Worm (Caenorhabditis elegans) whole organism, L4 larva: ENCODE measurements around the gene F47B8.3.

Source experiments
- F44E2.7 ChIP-seq: fragments of 200-800 bp; sonication (Bioruptor generic); IDR thresholded peaks from 2 replicates; pipeline ENCODE4 v2.1.2; 2022; ENCODE audit warnings: missing genetic modification characterization, missing compliant biosample characterization
- F49E8.2 ChIP-seq: sonication (generic microtip); optimal IDR thresholded peaks from 2 replicates; lab custom pipeline; 2016; ENCODE audit warnings: missing compliant biosample characterization, mild to moderate bottlenecking, missing genetic modification characterization, borderline replicate concordance
- T26A8.4 ChIP-seq: fragments of 200-800 bp; sonication (Bioruptor generic); IDR thresholded peaks from 2 replicates; pipeline ENCODE4 v1.3.6; 2022; ENCODE audit warnings: missing genetic modification characterization, missing compliant biosample characterization
- Y5F2A.4 ChIP-seq: fragments of 200-800 bp; sonication (Bioruptor generic); optimal IDR thresholded peaks from 2 replicates; lab custom pipeline; 2018; ENCODE audit warnings: mild to moderate bottlenecking, missing genetic modification characterization, missing compliant biosample characterization
- ZK546.5 ChIP-seq, 2 experiments: sonication (generic microtip); optimal IDR thresholded peaks; 2 replicates each; lab custom pipeline; 2017; ENCODE audit warnings: missing biosample characterization in 2 of 2, missing genetic modification characterization in 2 of 2
- arid-1 ChIP-seq: fragments of 200-800 bp; sonication (Bioruptor generic); conservative IDR thresholded peaks from 2 replicates; pipeline ENCODE4 v1.3.6; 2022; ENCODE audit warnings: missing genetic modification reagents, missing genetic modification characterization, missing compliant biosample characterization
- attf-4 ChIP-seq: sonication (generic microtip); optimal IDR thresholded peaks from 3 replicates; lab custom pipeline; 2017; ENCODE audit warnings: missing biosample characterization, missing genetic modification characterization
- ceh-20 ChIP-seq: fragments of 200-800 bp; sonication (Bioruptor generic); IDR thresholded peaks from 2 replicates; pipeline ENCODE4 v1.3.6; 2022; ENCODE audit warnings: missing genetic modification reagents, missing genetic modification characterization, missing compliant biosample characterization
- ceh-28 ChIP-seq: fragments of 150-350 bp; optimal IDR thresholded peaks from 2 replicates; lab custom pipeline; 2014; ENCODE audit warnings: missing biosample characterization, missing genetic modification reagents, missing genetic modification characterization
- ceh-44 ChIP-seq: fragments of 200-800 bp; sonication (Bioruptor generic); IDR thresholded peaks from 2 replicates; pipeline ENCODE4 v1.3.6; 2022; ENCODE audit warnings: missing genetic modification reagents, missing genetic modification characterization, missing compliant biosample characterization
- ces-1 ChIP-seq: fragments of 150-350 bp; sonication (generic microtip); optimal IDR thresholded peaks from 4 replicates; lab custom pipeline; 2014; ENCODE audit warnings: missing biosample characterization, missing genetic modification reagents, missing genetic modification characterization
- cey-2 ChIP-seq: sonication (generic microtip); optimal IDR thresholded peaks from 3 replicates; lab custom pipeline; 2017; ENCODE audit warnings: missing genetic modification characterization, mild to moderate bottlenecking, missing compliant biosample characterization, antibody characterized with exemption, borderline replicate concordance; ENCODE audit not compliant: insufficient read depth
- dmd-8 ChIP-seq: fragments of 200-800 bp; sonication (Bioruptor generic); IDR thresholded peaks from 2 replicates; pipeline ENCODE4 v1.3.6; 2022; ENCODE audit warnings: missing genetic modification characterization, missing compliant biosample characterization
- dve-1 ChIP-seq: sonication (generic microtip); optimal IDR thresholded peaks from 2 replicates; lab custom pipeline; 2017; ENCODE audit warnings: antibody characterized with exemption, mild to moderate bottlenecking, missing genetic modification characterization, missing compliant biosample characterization; ENCODE audit not compliant: insufficient read depth
- egl-27 ChIP-seq: sonication (generic microtip); optimal IDR thresholded peaks from 3 replicates; lab custom pipeline; 2017; ENCODE audit warnings: missing biosample characterization, missing genetic modification reagents, missing genetic modification characterization
- egl-43 ChIP-seq: fragments of 200-800 bp; sonication (Bioruptor generic); IDR thresholded peaks from 2 replicates; pipeline ENCODE4 v1.3.6; 2022; ENCODE audit warnings: missing genetic modification reagents, missing genetic modification characterization, missing compliant biosample characterization
- hmg-1.1 ChIP-seq: fragments of 200-800 bp; sonication (Bioruptor generic); IDR thresholded peaks from 2 replicates; pipeline ENCODE4 v1.3.6; 2022; ENCODE audit warnings: missing genetic modification reagents, missing genetic modification characterization, missing compliant biosample characterization
- jun-1 ChIP-seq: fragments of 150-350 bp; optimal IDR thresholded peaks from 2 replicates; lab custom pipeline; 2014; ENCODE audit warnings: missing biosample characterization, missing genetic modification reagents, missing genetic modification characterization
- lin-13 ChIP-seq: fragments of 150-350 bp; optimal IDR thresholded peaks from 2 replicates; lab custom pipeline; 2014; ENCODE audit warnings: missing biosample characterization, missing genetic modification reagents, missing genetic modification characterization
- lin-15B ChIP-seq: fragments of 150-350 bp; sonication (generic microtip); optimal IDR thresholded peaks from 3 replicates; lab custom pipeline; 2014; ENCODE audit warnings: missing biosample characterization, missing genetic modification characterization
- lin-38 ChIP-seq: fragments of 200-800 bp; sonication (Bioruptor generic); IDR thresholded peaks from 2 replicates; pipeline ENCODE4 v1.3.6; 2022; ENCODE audit warnings: missing genetic modification reagents, missing genetic modification characterization, missing compliant biosample characterization
- madf-9 ChIP-seq: fragments of 200-800 bp; sonication (Bioruptor generic); conservative IDR thresholded peaks from 2 replicates; pipeline ENCODE4 v1.3.6; 2022; ENCODE audit warnings: missing genetic modification reagents, missing genetic modification characterization, missing compliant biosample characterization
- mdt-29 ChIP-seq: fragments of 200-800 bp; sonication (Bioruptor generic); IDR thresholded peaks from 2 replicates; pipeline ENCODE4 v1.3.6; 2022; ENCODE audit warnings: missing genetic modification reagents, missing genetic modification characterization, missing compliant biosample characterization
- mep-1 ChIP-seq: fragments of 150-350 bp; sonication (generic microtip); optimal IDR thresholded peaks from 3 replicates; lab custom pipeline; 2014; ENCODE audit warnings: missing biosample characterization, missing genetic modification characterization
- mes-2 ChIP-seq: sonication (generic microtip); optimal IDR thresholded peaks from 2 replicates; lab custom pipeline; 2016; ENCODE audit warnings: missing genotype, mild to moderate bottlenecking, missing genetic modification characterization, missing compliant biosample characterization; ENCODE audit not compliant: poor library complexity, severe bottlenecking
- nhr-10 ChIP-seq: fragments of 150-350 bp; optimal IDR thresholded peaks from 2 replicates; lab custom pipeline; 2014; ENCODE audit warnings: missing biosample characterization, missing genetic modification characterization
- nhr-102 ChIP-seq: sonication (generic microtip); optimal IDR thresholded peaks from 2 replicates; lab custom pipeline; 2016; ENCODE audit warnings: mild to moderate bottlenecking, missing genetic modification characterization, moderate library complexity, missing compliant biosample characterization
- nhr-11 ChIP-seq: fragments of 150-350 bp; optimal IDR thresholded peaks from 2 replicates; lab custom pipeline; 2014; ENCODE audit warnings: missing biosample characterization, missing genetic modification characterization
- nhr-28 ChIP-seq: fragments of 150-350 bp; optimal IDR thresholded peaks from 2 replicates; lab custom pipeline; 2014; ENCODE audit warnings: missing biosample characterization, missing genetic modification characterization
- nhr-41 ChIP-seq: fragments of 200-800 bp; sonication (Bioruptor generic); IDR thresholded peaks from 2 replicates; pipeline ENCODE4 v1.3.6; 2022; ENCODE audit warnings: missing genetic modification reagents, missing genetic modification characterization, missing compliant biosample characterization
- pha-4 ChIP-seq, 2 experiments: fragments of 150-350 bp in 1 of 2; fragments of 200-800 bp in 1 of 2; sonication (Bioruptor generic) in 1 of 2; IDR thresholded peaks in 1 of 2; optimal IDR thresholded peaks in 1 of 2; 2 replicates each; pipeline versions ENCODE4 v1.3.6 to Lab custom; 2014 to 2022; ENCODE audit warnings: missing genetic modification characterization in 2 of 2, missing genetic modification reagents in 2 of 2, missing biosample characterization in 1 of 2, missing compliant biosample characterization in 1 of 2
- php-3 ChIP-seq: fragments of 200-800 bp; sonication (Bioruptor generic); IDR thresholded peaks from 2 replicates; pipeline ENCODE4 v1.3.6; 2022; ENCODE audit warnings: missing genetic modification reagents, missing genetic modification characterization, missing compliant biosample characterization
- snpc-4 ChIP-seq: fragments of 150-350 bp; optimal IDR thresholded peaks from 2 replicates; lab custom pipeline; 2014; ENCODE audit warnings: missing biosample characterization, missing genetic modification characterization
- tra-1 ChIP-seq: fragments of 200-800 bp; sonication (Bioruptor generic); IDR thresholded peaks from 2 replicates; pipeline ENCODE4 v1.3.6; 2022; ENCODE audit warnings: missing genetic modification reagents, missing genetic modification characterization, missing compliant biosample characterization
- unc-39 ChIP-seq: sonication (generic microtip); optimal IDR thresholded peaks from 2 replicates; lab custom pipeline; 2017; ENCODE audit warnings: missing biosample characterization, missing genetic modification characterization
- zip-11 ChIP-seq: fragments of 200-800 bp; sonication (Bioruptor generic); IDR thresholded peaks from 2 replicates; pipeline ENCODE4 v1.3.6; 2022; ENCODE audit warnings: missing genetic modification characterization, missing compliant biosample characterization
- ztf-7 ChIP-seq: fragments of 150-350 bp; optimal IDR thresholded peaks from 2 replicates; lab custom pipeline; 2014; ENCODE audit warnings: missing biosample characterization, missing genetic modification characterization

Gene F47B8.3

ce11 chrV:14336655-14337054 lies 13.9 kb upstream of the F47B8.3 start, which contains the start of gene srm-6:
Gene srm-6 (plus strand): TSS chrV:14336955.
- no peak for TF ChIP-seq egl-27
- no peak for TF ChIP-seq dve-1
- no peak for TF ChIP-seq php-3
- TF ChIP-seq snpc-4 (tag; lab: Kevin White, UChicago): no peak
- TF ChIP-seq nhr-11 (tag; lab: Kevin White, UChicago): no peak
- no peak for TF ChIP-seq lin-38 (GFP tag; lab: Robert Waterston, UW)
- no peak for TF ChIP-seq zip-11 (GFP tag; lab: Robert Waterston, UW)
- TF ChIP-seq ceh-20: no peak
- TF ChIP-seq egl-43: no peak
- TF ChIP-seq ztf-7 (tag; lab: Kevin White, UChicago): no peak
- TF ChIP-seq ceh-28 (tag; lab: Kevin White, UChicago): no peak
- TF ChIP-seq ZK546.5 (tag; optimal IDR thresholded peaks at IDR 0.05; lab: Kevin White, UChicago): no peak
- no peak for TF ChIP-seq mdt-29 (GFP tag; lab: Robert Waterston, UW)
- TF ChIP-seq Y5F2A.4: no peak
- TF ChIP-seq mep-1 (tag; lab: Kevin White, UChicago): no peak
- no peak for TF ChIP-seq nhr-102 (tag; lab: Kevin White, UChicago)
- TF ChIP-seq pha-4 (GFP tag; IDR thresholded peaks at IDR 0.05; lab: Robert Waterston, UW): no peak
- TF ChIP-seq pha-4 (tag; optimal IDR thresholded peaks at IDR 0.05; lab: Kevin White, UChicago): no peak
- TF ChIP-seq ceh-44 (GFP tag; lab: Robert Waterston, UW): no peak
- no peak for TF ChIP-seq F44E2.7 (GFP tag; lab: Robert Waterston, UW)

- no peak for TF ChIP-seq unc-39 (tag; lab: Kevin White, UChicago)
- TF ChIP-seq hmg-1.1 (GFP tag; lab: Robert Waterston, UW): no peak
- TF ChIP-seq mes-2 (tag; lab: Kevin White, UChicago): no peak
- TF ChIP-seq nhr-41 (GFP tag; lab: Robert Waterston, UW): no peak
- no peak for TF ChIP-seq dmd-8 (GFP tag; lab: Robert Waterston, UW)
- TF ChIP-seq lin-15B (tag; lab: Kevin White, UChicago): no peak
- TF ChIP-seq arid-1 (GFP tag; lab: Robert Waterston, UW): no peak
- TF ChIP-seq egl-27: no peak
- TF ChIP-seq ceh-20: no peak
- no peak for TF ChIP-seq mep-1 (tag; lab: Kevin White, UChicago)
- TF ChIP-seq ces-1 (GFP tag; lab: Kevin White, UChicago): no peak
- no peak for TF ChIP-seq F49E8.2 (tag; lab: Kevin White, UChicago)
- no peak for TF ChIP-seq cey-2
- no peak for TF ChIP-seq nhr-102 (tag; lab: Kevin White, UChicago)
- no peak for TF ChIP-seq F44E2.7 (GFP tag; lab: Robert Waterston, UW)
- no peak for TF ChIP-seq lin-13 (GFP tag; lab: Kevin White, UChicago)
- no peak for TF ChIP-seq T26A8.4 (GFP tag; lab: Robert Waterston, UW)
- TF ChIP-seq madf-9 (GFP tag; lab: Robert Waterston, UW): no peak
- no peak for TF ChIP-seq tra-1
These were observed 12.1 kb upstream of the F47B8.3 start, which contains the start of gene srm-5 for ce11 chrV:14334901-14335300. Gene srm-5 (plus strand): TSS chrV:14335201.

ce11 chrV:14333116-14333515 lies 10.3 kb upstream of the F47B8.3 start, which contains the start of gene srm-4:
Gene srm-4 (plus strand): TSS chrV:14333416.
- TF ChIP-seq madf-9 (GFP tag; lab: Robert Waterston, UW) (no peak), lin-15B (tag; lab: Kevin White, UChicago) (no peak), nhr-28 (tag; lab: Kevin White, UChicago) (no peak), nhr-10 (no peak), attf-4 (no peak), mes-2 (tag; lab: Kevin White, UChicago) (no peak), jun-1 (no peak), cey-2 (no peak)
